Fruit fly (Drosophila melanogaster) whole organism: ENCODE measurements around the gene Ras85D.

Experiments
- CG8478 ChIP-seq: fragments of >200 bp; optimal IDR thresholded peaks from 2 replicates; lab custom pipeline; 2018; ENCODE audit warnings: inconsistent platforms
- Dll ChIP-seq: fragments of >200 bp; optimal IDR thresholded peaks from 2 replicates; lab custom pipeline; 2017
- EcR ChIP-seq, 2 experiments: fragments of >200 bp; optimal IDR thresholded peaks; 2 replicates each; lab custom pipeline; 2017; ENCODE audit warnings: missing biosample characterization in 2 of 2, missing genetic modification characterization in 2 of 2, missing genetic modification reagents in 2 of 2

DNA sequence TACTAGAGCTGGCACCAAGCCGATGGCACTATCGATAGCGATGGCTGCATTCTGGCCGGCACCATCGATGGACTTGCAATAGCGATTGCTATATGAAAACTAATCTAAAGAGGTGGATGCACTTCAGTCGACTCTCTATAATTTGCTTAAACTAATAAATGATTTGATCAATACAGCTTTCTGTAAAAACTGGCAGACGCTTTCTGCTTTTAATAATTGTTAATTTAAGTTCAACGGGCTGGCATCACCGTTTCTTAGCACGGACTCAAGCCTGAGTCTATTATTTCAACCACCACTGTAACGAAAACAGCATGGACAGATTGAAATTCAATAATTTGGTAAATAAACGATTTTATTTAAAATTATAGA, at the start of gene Ras85D, which contains the start of gene Rlb1:
- TF ChIP-seq EcR (GFP tag; optimal IDR thresholded peaks at IDR 0.05; lab: Kevin White, UChicago), result no peak
- no peak for TF ChIP-seq Dll (lab: Kevin White, UChicago)
- TF ChIP-seq CG8478 (lab: Kevin White, UChicago), result no peak
